Fruit fly (Drosophila melanogaster): ENCODE results near the gene CG14234.

Gene CG14234

dm6 chrX:19773734-19774702 lies 38.6 kb downstream of the CG14234 start:
- TF ChIP-seq Sin3A (optimal IDR thresholded peaks at IDR 0.05) (no peak), ttk (optimal IDR thresholded peaks at IDR 0.05) (no peak), psq (optimal IDR thresholded peaks at IDR 0.05) (no peak), insv (optimal IDR thresholded peaks at IDR 0.05) (no peak), h (optimal IDR thresholded peaks at IDR 0.05) (no peak), Myc (optimal IDR thresholded peaks at IDR 0.05) (no peak)

dm6 chrX:19775055-19775645 lies 39.8 kb downstream of the CG14234 start:
- TF ChIP-seq Sin3A (optimal IDR thresholded peaks at IDR 0.05) (no peak), ttk (optimal IDR thresholded peaks at IDR 0.05) (no peak), psq (optimal IDR thresholded peaks at IDR 0.05) (no peak), h (optimal IDR thresholded peaks at IDR 0.05) (no peak), Myc (optimal IDR thresholded peaks at IDR 0.05) (no peak), insv (optimal IDR thresholded peaks at IDR 0.05) (no peak)

- TF ChIP-seq insv (optimal IDR thresholded peaks at IDR 0.05) (no peak), Myc (optimal IDR thresholded peaks at IDR 0.05) (no peak), psq (optimal IDR thresholded peaks at IDR 0.05) (no peak), ttk (optimal IDR thresholded peaks at IDR 0.05) (no peak), h (optimal IDR thresholded peaks at IDR 0.05) (no peak), Sin3A (optimal IDR thresholded peaks at IDR 0.05) (no peak)
Observed at dm6 chrX:19781861-19782260, 46.5 kb downstream of the CG14234 start.

dm6 chrX:19782736-19783325 lies 47.5 kb downstream of the CG14234 start:
- no peak for TF ChIP-seq Myc (optimal IDR thresholded peaks at IDR 0.05)
- no peak for TF ChIP-seq h (optimal IDR thresholded peaks at IDR 0.05)
- no peak for TF ChIP-seq psq (optimal IDR thresholded peaks at IDR 0.05)
- no peak for TF ChIP-seq insv (optimal IDR thresholded peaks at IDR 0.05)
- no peak for TF ChIP-seq ttk (optimal IDR thresholded peaks at IDR 0.05)
- TF ChIP-seq Sin3A (optimal IDR thresholded peaks at IDR 0.05), result no peak

dm6 chrX:19783457-19783856 lies 48.1 kb downstream of the CG14234 start, which contains the start of gene zld:
zld (minus strand) TSS chrX:19783548.
- TF ChIP-seq ttk (optimal IDR thresholded peaks at IDR 0.05) (no peak), Myc (optimal IDR thresholded peaks at IDR 0.05) (no peak), psq (optimal IDR thresholded peaks at IDR 0.05) (no peak)

- TF ChIP-seq h (optimal IDR thresholded peaks at IDR 0.05) (no peak), Sin3A (optimal IDR thresholded peaks at IDR 0.05) (no peak)
Observed at dm6 chrX:19784875-19785274, 49.5 kb downstream of the CG14234 start.

dm6 chrX:19785403-19785802 lies 50.0 kb downstream of the CG14234 start:
- TF ChIP-seq Sin3A (optimal IDR thresholded peaks at IDR 0.05), result no peak
- no peak for TF ChIP-seq Myc (optimal IDR thresholded peaks at IDR 0.05)
- TF ChIP-seq psq (optimal IDR thresholded peaks at IDR 0.05), result no peak
- TF ChIP-seq insv (optimal IDR thresholded peaks at IDR 0.05), result no peak

dm6 chrX:19786823-19787222 lies 51.5 kb downstream of the CG14234 start:
- TF ChIP-seq h (optimal IDR thresholded peaks at IDR 0.05), result no peak

dm6 chrX:19787921-19788620 lies 52.7 kb downstream of the CG14234 start:
- TF ChIP-seq ttk (optimal IDR thresholded peaks at IDR 0.05), result no peak
- TF ChIP-seq h (optimal IDR thresholded peaks at IDR 0.05), result no peak
- TF ChIP-seq psq (optimal IDR thresholded peaks at IDR 0.05), result no peak
- no peak for TF ChIP-seq insv (optimal IDR thresholded peaks at IDR 0.05)
- no peak for TF ChIP-seq Sin3A (optimal IDR thresholded peaks at IDR 0.05)
- no peak for TF ChIP-seq Myc (optimal IDR thresholded peaks at IDR 0.05)

- no peak for TF ChIP-seq psq (optimal IDR thresholded peaks at IDR 0.05)
- no peak for TF ChIP-seq Myc (optimal IDR thresholded peaks at IDR 0.05)
- no peak for TF ChIP-seq h (optimal IDR thresholded peaks at IDR 0.05)
Observed at dm6 chrX:19788621-19788944, 53.2 kb downstream of the CG14234 start.

Measured in Kc167 (cell line).